Worm (Caenorhabditis elegans): ENCODE measurements around the gene fbxb-10.

DNA sequence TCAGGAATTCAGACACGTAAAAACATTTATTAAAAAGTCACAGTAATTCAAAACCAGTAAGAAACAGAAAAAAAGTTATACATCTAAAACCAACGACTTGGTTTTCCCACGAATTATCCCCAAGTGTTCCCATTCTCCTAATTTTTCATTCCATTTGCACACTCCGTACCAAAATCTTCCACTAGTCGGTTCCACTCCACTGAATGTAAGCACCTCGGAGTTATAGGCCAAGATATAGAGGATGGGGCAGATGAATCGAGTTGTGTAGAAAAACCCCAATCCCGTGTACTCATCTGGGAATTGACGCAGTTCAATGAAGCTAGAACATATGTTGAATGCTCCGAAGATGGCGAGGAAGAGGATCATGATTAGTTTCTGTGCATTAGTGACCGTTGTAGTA lies 31.0 kb downstream of the fbxb-10 start:
- TF ChIP-seq him-1 (tag; optimal IDR thresholded peaks at IDR 0.05): no peak
- TF ChIP-seq W03F9.2 (tag; optimal IDR thresholded peaks at IDR 0.05): no peak

All from whole organism, L4/young adult.